Worm (Caenorhabditis elegans) whole organism, L4 larva: ENCODE data around the gene hsp-12.2.
A peak's percentile ranks its signal among the peaks of the same experiment; 100 is the strongest.

Source experiments
- F26F4.8 ChIP-seq: fragments of 200-800 bp; sonication (Bioruptor generic); conservative IDR thresholded peaks from 2 replicates; pipeline ENCODE4 v1.3.6; 2022; ENCODE audit warnings: missing genetic modification characterization, missing compliant biosample characterization
- F37D6.2 ChIP-seq: sonication (generic microtip); optimal IDR thresholded peaks from 2 replicates; lab custom pipeline; 2016; ENCODE audit warnings: mild to moderate bottlenecking, missing genetic modification characterization, missing compliant biosample characterization
- F49E8.2 ChIP-seq: sonication (generic microtip); optimal IDR thresholded peaks from 2 replicates; lab custom pipeline; 2016; ENCODE audit warnings: missing compliant biosample characterization, mild to moderate bottlenecking, missing genetic modification characterization, borderline replicate concordance
- T20F7.1 ChIP-seq: fragments of 200-800 bp; sonication (Bioruptor generic); optimal IDR thresholded peaks from 2 replicates; lab custom pipeline; 2018; ENCODE audit warnings: mild to moderate bottlenecking, missing genetic modification characterization, missing compliant biosample characterization
- T26A8.4 ChIP-seq: fragments of 200-800 bp; sonication (Bioruptor generic); IDR thresholded peaks from 2 replicates; pipeline ENCODE4 v1.3.6; 2022; ENCODE audit warnings: missing genetic modification characterization, missing compliant biosample characterization
- Y105C5A.15 ChIP-seq: fragments of 200-800 bp; sonication (Bioruptor generic); IDR thresholded peaks from 2 replicates; pipeline ENCODE4 v1.3.6; 2022; ENCODE audit warnings: missing genetic modification characterization, missing compliant biosample characterization
- Y48G9A.11 ChIP-seq: fragments of 200-800 bp; sonication (Bioruptor generic); IDR thresholded peaks from 2 replicates; pipeline ENCODE4 v1.3.6; 2022; ENCODE audit warnings: missing genetic modification reagents, missing genetic modification characterization, missing compliant biosample characterization
- Y5F2A.4 ChIP-seq: fragments of 200-800 bp; sonication (Bioruptor generic); optimal IDR thresholded peaks from 2 replicates; lab custom pipeline; 2018; ENCODE audit warnings: mild to moderate bottlenecking, missing genetic modification characterization, missing compliant biosample characterization
- aha-1 ChIP-seq: fragments of 150-350 bp; peaks from one replicate; lab custom pipeline; 2014; ENCODE audit warnings: missing biosample characterization, missing genetic modification characterization
- aly-2 ChIP-seq: sonication (generic microtip); optimal IDR thresholded peaks from 2 replicates; lab custom pipeline; 2018; ENCODE audit warnings: missing biosample characterization, missing genetic modification characterization
- ama-1 ChIP-seq: fragments of 150-350 bp; optimal IDR thresholded peaks from 2 replicates; lab custom pipeline; 2014; ENCODE audit warnings: inconsistent platforms, mixed read lengths
- arid-1 ChIP-seq: fragments of 200-800 bp; sonication (Bioruptor generic); conservative IDR thresholded peaks from 2 replicates; pipeline ENCODE4 v1.3.6; 2022; ENCODE audit warnings: missing genetic modification reagents, missing genetic modification characterization, missing compliant biosample characterization
- attf-4 ChIP-seq: sonication (generic microtip); optimal IDR thresholded peaks from 3 replicates; lab custom pipeline; 2017; ENCODE audit warnings: missing biosample characterization, missing genetic modification characterization
- ceh-20 ChIP-seq: fragments of 200-800 bp; sonication (Bioruptor generic); IDR thresholded peaks from 2 replicates; pipeline ENCODE4 v1.3.6; 2022; ENCODE audit warnings: missing genetic modification reagents, missing genetic modification characterization, missing compliant biosample characterization
- daf-12 ChIP-seq: fragments of 150-350 bp; optimal IDR thresholded peaks from 2 replicates; lab custom pipeline; 2014; ENCODE audit warnings: missing biosample characterization, missing genetic modification reagents, missing genetic modification characterization
- daf-16 ChIP-seq, 3 experiments: sonication (generic microtip); optimal IDR thresholded peaks; 2 replicates each; lab custom pipeline; 2016 to 2017; ENCODE audit warnings: missing genetic modification characterization in 3 of 3, missing genetic modification reagents in 3 of 3, mild to moderate bottlenecking in 2 of 3, missing compliant biosample characterization in 2 of 3, missing biosample characterization in 1 of 3, moderate library complexity in 1 of 3
- dpl-1 ChIP-seq: fragments of 150-350 bp; optimal IDR thresholded peaks from 2 replicates; lab custom pipeline; 2014; ENCODE audit warnings: missing biosample characterization, missing genetic modification reagents, missing genetic modification characterization
- egl-27 ChIP-seq: sonication (generic microtip); optimal IDR thresholded peaks from 3 replicates; lab custom pipeline; 2017; ENCODE audit warnings: missing biosample characterization, missing genetic modification reagents, missing genetic modification characterization
- egl-43 ChIP-seq: fragments of 200-800 bp; sonication (Bioruptor generic); IDR thresholded peaks from 2 replicates; pipeline ENCODE4 v1.3.6; 2022; ENCODE audit warnings: missing genetic modification reagents, missing genetic modification characterization, missing compliant biosample characterization
- hif-1 ChIP-seq, 2 experiments: sonication (generic microtip); optimal IDR thresholded peaks; 2 replicates each; lab custom pipeline; 2016 to 2017; ENCODE audit warnings: missing compliant biosample characterization in 2 of 2, missing genetic modification characterization in 2 of 2, missing genetic modification reagents in 2 of 2, missing genotype in 2 of 2, mild to moderate bottlenecking in 1 of 2
- hlh-30 ChIP-seq: sonication (generic microtip); optimal IDR thresholded peaks from 2 replicates; lab custom pipeline; 2017; ENCODE audit warnings: antibody characterized with exemption, mild to moderate bottlenecking, missing genetic modification characterization, missing compliant biosample characterization; ENCODE audit not compliant: insufficient read depth
- hmg-1.1 ChIP-seq: fragments of 200-800 bp; sonication (Bioruptor generic); IDR thresholded peaks from 2 replicates; pipeline ENCODE4 v1.3.6; 2022; ENCODE audit warnings: missing genetic modification reagents, missing genetic modification characterization, missing compliant biosample characterization
- lim-7 ChIP-seq: fragments of 200-800 bp; sonication (Bioruptor generic); IDR thresholded peaks from 2 replicates; pipeline ENCODE4 v1.3.6; 2022; ENCODE audit warnings: missing genetic modification characterization, missing compliant biosample characterization
- lin-15B ChIP-seq: fragments of 150-350 bp; sonication (generic microtip); optimal IDR thresholded peaks from 3 replicates; lab custom pipeline; 2014; ENCODE audit warnings: missing biosample characterization, missing genetic modification characterization
- lin-38 ChIP-seq: fragments of 200-800 bp; sonication (Bioruptor generic); IDR thresholded peaks from 2 replicates; pipeline ENCODE4 v1.3.6; 2022; ENCODE audit warnings: missing genetic modification reagents, missing genetic modification characterization, missing compliant biosample characterization
- lir-3 ChIP-seq: sonication (generic microtip); optimal IDR thresholded peaks from 2 replicates; lab custom pipeline; 2016; ENCODE audit warnings: mild to moderate bottlenecking, missing genetic modification characterization, missing compliant biosample characterization
- lsy-2 ChIP-seq, 2 experiments: fragments of 150-350 bp in 1 of 2; sonication (generic microtip) in 1 of 2; optimal IDR thresholded peaks; 2 replicates each; lab custom pipeline; 2014 to 2017; ENCODE audit warnings: missing biosample characterization in 2 of 2, missing genetic modification characterization in 2 of 2
- madf-9 ChIP-seq: fragments of 200-800 bp; sonication (Bioruptor generic); conservative IDR thresholded peaks from 2 replicates; pipeline ENCODE4 v1.3.6; 2022; ENCODE audit warnings: missing genetic modification reagents, missing genetic modification characterization, missing compliant biosample characterization
- mep-1 ChIP-seq: fragments of 150-350 bp; sonication (generic microtip); optimal IDR thresholded peaks from 3 replicates; lab custom pipeline; 2014; ENCODE audit warnings: missing biosample characterization, missing genetic modification characterization
- nhr-102 ChIP-seq: sonication (generic microtip); optimal IDR thresholded peaks from 2 replicates; lab custom pipeline; 2016; ENCODE audit warnings: mild to moderate bottlenecking, missing genetic modification characterization, moderate library complexity, missing compliant biosample characterization
- nhr-11 ChIP-seq: fragments of 150-350 bp; optimal IDR thresholded peaks from 2 replicates; lab custom pipeline; 2014; ENCODE audit warnings: missing biosample characterization, missing genetic modification characterization
- nhr-237 ChIP-seq: sonication (generic microtip); optimal IDR thresholded peaks from 2 replicates; lab custom pipeline; 2017; ENCODE audit warnings: missing biosample characterization, missing genetic modification characterization
- nhr-25 ChIP-seq: sonication (generic microtip); optimal IDR thresholded peaks from 2 replicates; lab custom pipeline; 2017; ENCODE audit warnings: missing genetic modification characterization, mild to moderate bottlenecking, missing compliant biosample characterization, antibody characterized with exemption, moderate library complexity, borderline replicate concordance; ENCODE audit not compliant: insufficient read depth
- nhr-48 ChIP-seq: sonication (generic microtip); optimal IDR thresholded peaks from 2 replicates; lab custom pipeline; 2016; ENCODE audit warnings: mild to moderate bottlenecking, missing genetic modification characterization, missing compliant biosample characterization
- nhr-6 ChIP-seq: fragments of 150-350 bp; optimal IDR thresholded peaks from 2 replicates; lab custom pipeline; 2014; ENCODE audit warnings: missing biosample characterization, missing genetic modification characterization
- nhr-77 ChIP-seq: fragments of 150-350 bp; optimal IDR thresholded peaks from 2 replicates; lab custom pipeline; 2014; ENCODE audit warnings: missing biosample characterization, missing genetic modification characterization
- php-3 ChIP-seq: fragments of 200-800 bp; sonication (Bioruptor generic); IDR thresholded peaks from 2 replicates; pipeline ENCODE4 v1.3.6; 2022; ENCODE audit warnings: missing genetic modification reagents, missing genetic modification characterization, missing compliant biosample characterization
- pqm-1 ChIP-seq: sonication (generic microtip); optimal IDR thresholded peaks from 2 replicates; lab custom pipeline; 2017; ENCODE audit warnings: missing biosample characterization, missing genetic modification characterization
- saeg-2 ChIP-seq: fragments of 200-800 bp; sonication (Bioruptor generic); IDR thresholded peaks from 2 replicates; pipeline ENCODE4 v1.3.6; 2022; ENCODE audit warnings: missing genetic modification reagents, missing genetic modification characterization, missing compliant biosample characterization
- set-16 ChIP-seq: fragments of 200-800 bp; sonication (Bioruptor generic); IDR thresholded peaks from 2 replicates; pipeline ENCODE4 v1.3.6; 2022; ENCODE audit warnings: missing genetic modification reagents, missing genetic modification characterization, missing compliant biosample characterization
- snpc-1.2 ChIP-seq: fragments of 200-800 bp; sonication (Bioruptor generic); IDR thresholded peaks from 2 replicates; pipeline ENCODE4 v1.3.6; 2022; ENCODE audit warnings: missing genetic modification reagents, missing genetic modification characterization, missing compliant biosample characterization
- tra-1 ChIP-seq: fragments of 200-800 bp; sonication (Bioruptor generic); IDR thresholded peaks from 2 replicates; pipeline ENCODE4 v1.3.6; 2022; ENCODE audit warnings: missing genetic modification reagents, missing genetic modification characterization, missing compliant biosample characterization
- unc-130 ChIP-seq: sonication (generic microtip); optimal IDR thresholded peaks from 2 replicates; lab custom pipeline; 2016; ENCODE audit warnings: missing genetic modification reagents, missing genetic modification characterization, missing compliant biosample characterization
- unc-39 ChIP-seq: sonication (generic microtip); optimal IDR thresholded peaks from 2 replicates; lab custom pipeline; 2017; ENCODE audit warnings: missing biosample characterization, missing genetic modification characterization
- unc-62 ChIP-seq, 3 experiments: fragments of 150-350 bp in 1 of 3; sonication (generic microtip); optimal IDR thresholded peaks in 2 of 3; peaks in 1 of 3; 1 replicate in 1 of 3; 2 replicates in 2 of 3; lab custom pipeline; 2014 to 2017; ENCODE audit warnings: missing biosample characterization in 3 of 3, missing genetic modification characterization in 3 of 3, missing genetic modification reagents in 3 of 3, missing genotype in 1 of 3
- vab-7 ChIP-seq: fragments of 200-800 bp; sonication (Bioruptor generic); IDR thresholded peaks from 2 replicates; pipeline ENCODE4 v1.3.6; 2022; ENCODE audit warnings: missing genetic modification reagents, missing genetic modification characterization, missing compliant biosample characterization
- zag-1 ChIP-seq: fragments of 150-350 bp; optimal IDR thresholded peaks from 2 replicates; lab custom pipeline; 2014; ENCODE audit warnings: missing biosample characterization, missing genetic modification characterization
- zfp-3 ChIP-seq: fragments of 200-800 bp; sonication (Bioruptor generic); conservative IDR thresholded peaks from 2 replicates; pipeline ENCODE4 v1.3.6; 2022; ENCODE audit warnings: missing genetic modification reagents, missing genetic modification characterization, missing compliant biosample characterization
- zip-11 ChIP-seq: fragments of 200-800 bp; sonication (Bioruptor generic); IDR thresholded peaks from 2 replicates; pipeline ENCODE4 v1.3.6; 2022; ENCODE audit warnings: missing genetic modification characterization, missing compliant biosample characterization

Gene hsp-12.2

DNA sequence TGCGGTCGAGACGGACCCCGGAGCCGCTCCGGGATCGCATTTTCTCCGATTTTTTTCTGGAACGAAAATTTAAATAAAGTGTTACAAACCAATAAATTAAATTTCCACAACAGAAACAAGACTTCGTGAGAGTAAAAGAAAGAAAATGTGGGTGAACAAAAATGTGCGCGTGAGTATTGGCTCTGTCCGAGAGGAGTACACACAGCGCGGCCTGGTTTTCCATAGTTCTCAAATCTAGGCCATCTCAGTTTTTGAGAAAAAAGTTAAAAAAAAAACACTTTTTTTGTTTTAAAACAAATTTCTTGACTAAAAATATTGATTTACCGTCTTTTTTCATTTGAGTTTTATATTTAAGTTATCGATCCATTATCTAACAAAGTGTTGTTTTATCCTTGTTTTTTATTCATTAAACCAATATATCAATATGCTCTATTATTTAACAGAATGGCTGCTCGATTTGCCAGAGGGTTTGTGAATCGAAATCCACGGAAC lies 6.7 kb downstream of the hsp-12.2 start, which contains the start of the genes C14B9.8 and mrpl-18 (continued):
- TF ChIP-seq unc-130 (GFP tag; lab: Kevin White, UChicago) (peak; percentile 79), dpl-1 (GFP tag; lab: Kevin White, UChicago) (peak; percentile 48), tra-1 (no peak), hmg-1.1 (peak; percentile 40; the same call in 1 of the 2 replicates), Y48G9A.11 (GFP tag; lab: Robert Waterston, UW) (peak; percentile 76), aha-1 (tag; lab: Kevin White, UChicago) (no peak), nhr-102 (tag; lab: Kevin White, UChicago) (no peak), Y5F2A.4 (no peak), lin-15B (tag; lab: Kevin White, UChicago) (no peak), daf-12 (tag; lab: Kevin White, UChicago) (no peak), zag-1 (no peak), T26A8.4 (0 out of 2 replicates have a peak, but pooled peaks have one; percentile 30), set-16 (GFP tag; lab: Robert Waterston, UW) (no peak), zfp-3 (0 out of 2 replicates have a peak, but pooled peaks have one; percentile 54), lim-7 (GFP tag; lab: Robert Waterston, UW) (no peak), zip-11 (no peak), nhr-77 (tag; lab: Kevin White, UChicago) (no peak), lsy-2 (tag; optimal IDR thresholded peaks at IDR 0.05; lab: Kevin White, UChicago) (peak in 1 of 2 experiments; percentile 86), nhr-48 (tag; lab: Kevin White, UChicago) (no peak), Y105C5A.15 (GFP tag; lab: Robert Waterston, UW) (no peak), lin-38 (GFP tag; lab: Robert Waterston, UW) (peak; percentile 61), attf-4 (tag; lab: Kevin White, UChicago) (no peak), hlh-30 (peak; percentile 76), lir-3 (tag; lab: Kevin White, UChicago) (no peak), nhr-237 (tag; lab: Kevin White, UChicago) (no peak), mep-1 (tag; lab: Kevin White, UChicago) (peak; percentile 43), nhr-6 (tag; lab: Kevin White, UChicago) (peak; percentile 55), F49E8.2 (tag; lab: Kevin White, UChicago) (no peak), madf-9 (GFP tag; lab: Robert Waterston, UW) (0 out of 2 replicates have a peak, but pooled peaks have one; percentile 41), egl-43 (GFP tag; lab: Robert Waterston, UW) (no peak), snpc-1.2 (GFP tag; lab: Robert Waterston, UW) (no peak), hif-1 (tag; optimal IDR thresholded peaks at IDR 0.05; lab: Kevin White, UChicago) (peak in 1 of 2 experiments; percentile 88), aly-2 (tag; lab: Kevin White, UChicago) (no peak), pqm-1 (no peak), nhr-11 (tag; lab: Kevin White, UChicago) (no peak), daf-16 (GFP tag; optimal IDR thresholded peaks at IDR 0.05; lab: Kevin White, UChicago) (no peak), daf-16 (tag; optimal IDR thresholded peaks at IDR 0.05; lab: Kevin White, UChicago) (no peak), T20F7.1 (GFP tag; lab: Kevin White, UChicago) (peak; percentile 10), unc-39 (tag; lab: Kevin White, UChicago) (no peak), vab-7 (GFP tag; lab: Robert Waterston, UW) (no peak)

DNA sequence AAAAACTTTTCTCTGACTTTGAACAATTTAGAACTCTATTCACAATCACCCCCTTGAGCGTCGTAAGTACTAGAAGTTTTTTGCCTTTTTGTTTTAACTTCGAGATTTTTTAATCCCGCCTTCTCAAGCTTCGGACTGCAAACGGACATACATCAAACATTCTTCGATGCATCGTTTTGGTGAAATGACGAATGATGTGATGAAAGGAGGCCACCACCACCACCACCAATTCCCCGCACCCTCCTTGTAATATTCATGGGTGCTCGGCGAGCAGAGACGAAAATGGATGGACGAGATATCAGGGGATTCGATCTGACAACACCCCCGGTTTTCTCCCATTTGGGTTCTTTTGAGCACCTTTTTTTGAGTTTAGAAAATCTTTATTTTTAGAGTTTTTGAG lies 8.1 kb downstream of the hsp-12.2 start:
- TF ChIP-seq ceh-20 (GFP tag; lab: Robert Waterston, UW), result peak; percentile 54; the same call in 1 of the 2 replicates
- no peak for TF ChIP-seq nhr-25 (tag; lab: Kevin White, UChicago)
- no peak for TF ChIP-seq saeg-2
- peak in 1 of 2 experiments; percentile 61 for TF ChIP-seq unc-62 (GFP tag; optimal IDR thresholded peaks at IDR 0.05 in 1 of 2; lab: Kevin White, UChicago)
- no peak for TF ChIP-seq unc-62 (tag; optimal IDR thresholded peaks at IDR 0.05; lab: Kevin White, UChicago)
- no peak for TF ChIP-seq F37D6.2 (tag; lab: Kevin White, UChicago)
- no peak for TF ChIP-seq ama-1 (lab: Kevin White, UChicago)
- no peak for TF ChIP-seq lir-3 (tag; lab: Kevin White, UChicago)
- TF ChIP-seq vab-7 (GFP tag; lab: Robert Waterston, UW), result no peak
- no peak for TF ChIP-seq php-3
- no peak for TF ChIP-seq Y48G9A.11 (GFP tag; lab: Robert Waterston, UW)
- no peak for TF ChIP-seq T26A8.4
- TF ChIP-seq Y5F2A.4, result no peak
- no peak for TF ChIP-seq arid-1 (GFP tag; lab: Robert Waterston, UW)
- TF ChIP-seq pqm-1, result no peak
- TF ChIP-seq egl-27, result no peak
- TF ChIP-seq hmg-1.1, result 0 out of 2 replicates have a peak, but pooled peaks have one; percentile 14
- TF ChIP-seq F26F4.8 (GFP tag; lab: Robert Waterston, UW), result no peak
